Fruit fly (Drosophila melanogaster): ENCODE results near the gene ctrip.

ctrip gene

DNA sequence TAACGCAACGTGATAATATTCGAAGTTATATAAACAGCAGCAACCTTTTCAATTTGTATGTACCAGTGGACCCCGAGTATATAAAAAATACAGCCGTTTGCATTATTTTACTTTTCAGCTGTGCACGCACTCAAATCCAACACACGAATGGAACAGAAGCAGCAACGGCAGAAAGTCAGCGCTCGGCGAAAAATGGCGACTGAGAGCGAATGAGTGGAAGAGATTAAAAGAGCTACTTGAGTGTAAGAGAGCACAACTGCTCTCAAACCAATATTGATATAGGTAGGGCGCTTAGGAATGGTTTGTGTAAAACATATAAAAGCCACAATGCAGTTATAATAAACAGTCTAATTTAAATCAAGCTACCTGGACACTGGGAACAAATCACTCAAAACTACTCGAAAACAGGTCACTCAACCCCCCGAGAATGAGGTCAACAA, 5.6 kb downstream of the ctrip start:
- TF ChIP-seq EcR (GFP tag; optimal IDR thresholded peaks at IDR 0.05), result peak; percentile 96
- peak; percentile 13 for TF ChIP-seq CG34367 (tag; optimal IDR thresholded peaks at IDR 0.05)
- no peak for TF ChIP-seq D1 (tag; optimal IDR thresholded peaks at IDR 0.05)
- TF ChIP-seq CG12605 (GFP tag; IDR thresholded peaks at IDR 0.05), result peak; percentile 74
- TF ChIP-seq Pif1A (GFP tag; optimal IDR thresholded peaks at IDR 0.05), result peak; percentile 43
- TF ChIP-seq fd96Ca (GFP tag; IDR thresholded peaks at IDR 0.05), result peak; percentile 19; the same call in 1 of the 3 replicates
- TF ChIP-seq CG32121 (GFP tag; IDR thresholded peaks at IDR 0.05), result 0 out of 2 replicates have a peak, but pooled peaks have one; percentile 11
- no peak for TF ChIP-seq CG15710 (tag; optimal IDR thresholded peaks at IDR 0.05)
- TF ChIP-seq CG9948 (tag; optimal IDR thresholded peaks at IDR 0.05), result no peak
- peak; percentile 57 for TF ChIP-seq Snoo (tag; optimal IDR thresholded peaks at IDR 0.05)
- TF ChIP-seq CG14655 (GFP tag; optimal IDR thresholded peaks at IDR 0.05), result no peak
- no peak for TF ChIP-seq rn (GFP tag; IDR thresholded peaks at IDR 0.05)
- peak; percentile 10 for TF ChIP-seq CG17806 (tag; optimal IDR thresholded peaks at IDR 0.05)
- TF ChIP-seq gl (tag; optimal IDR thresholded peaks at IDR 0.05), result peak; percentile 23
- peak; percentile 77 for TF ChIP-seq Pif1B (GFP tag; optimal IDR thresholded peaks at IDR 0.05)
- TF ChIP-seq CG4496 (GFP tag; IDR thresholded peaks at IDR 0.05), result 0 out of 3 replicates have a peak, but pooled peaks have one; percentile 15
- TF ChIP-seq CG10348 (GFP tag; IDR thresholded peaks at IDR 0.05), result no peak
- peak; percentile 3 for TF ChIP-seq CG8159 (tag; optimal IDR thresholded peaks at IDR 0.05)
- TF ChIP-seq CG8301 (tag; optimal IDR thresholded peaks at IDR 0.05), result no peak
- peak; percentile 59 for TF ChIP-seq CG13204 (GFP tag; optimal IDR thresholded peaks at IDR 0.05)
- TF ChIP-seq Ets98B (GFP tag; IDR thresholded peaks at IDR 0.05), result peak; percentile 27; the same call in 1 of the 2 replicates

dm6 chr3R:4804828-4805707, 6.8 kb downstream of the ctrip start:
- TF ChIP-seq gl (tag; optimal IDR thresholded peaks at IDR 0.05) (no peak), Snoo (tag; optimal IDR thresholded peaks at IDR 0.05) (no peak), fd96Ca (GFP tag; IDR thresholded peaks at IDR 0.05) (no peak), D1 (tag; optimal IDR thresholded peaks at IDR 0.05) (no peak), CG10348 (GFP tag; IDR thresholded peaks at IDR 0.05) (no peak), Pif1A (GFP tag; optimal IDR thresholded peaks at IDR 0.05) (no peak), CG14655 (GFP tag; optimal IDR thresholded peaks at IDR 0.05) (peak; percentile 41), CG9948 (tag; optimal IDR thresholded peaks at IDR 0.05) (peak; percentile 26), rn (GFP tag; IDR thresholded peaks at IDR 0.05) (no peak), CG8301 (tag; optimal IDR thresholded peaks at IDR 0.05) (peak; percentile 0), CG17806 (tag; optimal IDR thresholded peaks at IDR 0.05) (peak; percentile 16), CG8159 (tag; optimal IDR thresholded peaks at IDR 0.05) (peak; percentile 62), CG15710 (tag; optimal IDR thresholded peaks at IDR 0.05) (peak; percentile 46)

- TF ChIP-seq D1 (tag; optimal IDR thresholded peaks at IDR 0.05) (no peak), CG8159 (tag; optimal IDR thresholded peaks at IDR 0.05) (no peak), fd96Ca (GFP tag; IDR thresholded peaks at IDR 0.05) (0 out of 3 replicates have a peak, but pooled peaks have one; percentile 20), Ets98B (GFP tag; IDR thresholded peaks at IDR 0.05) (no peak), CG8301 (tag; optimal IDR thresholded peaks at IDR 0.05) (no peak)
Measured at dm6 chr3R:4804126-4804649, 7.7 kb downstream of the ctrip start.

DNA sequence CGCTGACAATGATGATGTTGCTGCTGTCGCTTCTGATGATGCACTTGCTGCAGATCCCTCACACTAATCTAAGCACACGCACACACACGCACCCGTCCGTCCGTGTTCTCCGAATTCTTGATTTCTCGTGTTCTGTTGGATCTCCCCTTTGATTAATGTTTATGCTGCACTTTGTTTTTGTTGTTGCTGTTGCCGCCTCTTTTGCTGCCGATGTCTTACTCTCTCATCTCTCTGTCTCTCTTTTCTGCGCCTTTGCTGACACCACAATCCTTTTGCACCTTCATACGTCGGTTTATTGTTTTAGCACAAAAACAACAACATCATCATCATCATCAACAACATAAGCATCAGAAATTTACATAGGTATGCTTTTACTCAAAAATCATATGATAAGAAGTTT, 13.9 kb downstream of the ctrip start:
- TF ChIP-seq CG10348 (GFP tag; IDR thresholded peaks at IDR 0.05), result no peak
- TF ChIP-seq CG8159 (tag; optimal IDR thresholded peaks at IDR 0.05), result no peak
- TF ChIP-seq Pif1A (GFP tag; optimal IDR thresholded peaks at IDR 0.05), result no peak
- no peak for TF ChIP-seq Ets98B (GFP tag; IDR thresholded peaks at IDR 0.05)
- no peak for TF ChIP-seq CG15710 (tag; optimal IDR thresholded peaks at IDR 0.05)
- TF ChIP-seq CG17806 (tag; optimal IDR thresholded peaks at IDR 0.05), result no peak
- TF ChIP-seq gl (tag; optimal IDR thresholded peaks at IDR 0.05), result no peak
- TF ChIP-seq CG9948 (tag; optimal IDR thresholded peaks at IDR 0.05), result no peak

DNA sequence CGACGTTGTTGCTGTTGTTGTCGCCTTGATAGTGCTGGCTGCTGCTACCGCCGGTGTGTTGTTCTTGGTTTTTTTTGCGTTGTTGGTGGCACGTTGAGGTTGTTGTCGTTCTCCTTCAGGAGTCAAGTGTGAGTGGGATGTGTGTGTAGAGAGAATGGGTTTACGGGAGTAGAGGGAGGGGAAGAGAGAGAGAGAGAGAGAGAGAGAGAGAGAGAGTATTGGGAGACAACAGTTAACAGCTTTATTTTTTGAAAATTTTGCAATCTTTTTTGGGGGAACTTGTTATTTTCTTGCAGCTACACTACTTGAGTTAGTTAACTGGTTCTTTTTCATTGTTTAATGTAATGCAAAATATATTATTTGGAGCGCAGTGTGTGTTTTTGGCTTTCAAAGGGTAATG, 14.3 kb downstream of the ctrip start:
- TF ChIP-seq CG9948 (tag; optimal IDR thresholded peaks at IDR 0.05), result no peak
- TF ChIP-seq CG12605 (GFP tag; IDR thresholded peaks at IDR 0.05), result no peak
- TF ChIP-seq CG8159 (tag; optimal IDR thresholded peaks at IDR 0.05), result no peak
- TF ChIP-seq Pif1B (GFP tag; optimal IDR thresholded peaks at IDR 0.05), result no peak

DNA sequence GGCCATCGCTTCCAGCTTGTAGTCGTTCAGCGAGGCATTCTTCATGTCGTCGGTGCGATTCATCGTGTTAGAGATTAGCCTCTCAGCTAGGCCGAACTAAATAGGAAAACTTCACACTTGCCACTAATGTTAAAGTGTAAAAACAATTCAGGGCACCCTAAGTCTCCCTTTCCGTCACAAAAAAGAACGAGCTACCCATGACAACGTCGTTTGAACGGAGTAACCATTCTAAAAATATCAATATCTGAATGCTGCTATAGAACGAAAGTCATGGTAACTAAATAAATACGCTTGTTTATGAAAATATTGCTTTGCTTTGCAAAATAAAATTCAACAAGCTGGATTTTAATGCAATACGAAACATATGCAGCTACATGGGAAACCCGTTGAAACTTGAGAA, 27.3 kb downstream of the ctrip start, which contains the start of gene Ccdc39:
Gene Ccdc39, minus strand, starts transcription at position 101 of the 400 bp plus-strand sequence.
- TF ChIP-seq CG8301 (tag; optimal IDR thresholded peaks at IDR 0.05) (no peak), CG32121 (GFP tag; IDR thresholded peaks at IDR 0.05) (no peak), Snoo (tag; optimal IDR thresholded peaks at IDR 0.05) (no peak), CG14655 (GFP tag; optimal IDR thresholded peaks at IDR 0.05) (no peak), Pif1B (GFP tag; optimal IDR thresholded peaks at IDR 0.05) (no peak), CG12605 (GFP tag; IDR thresholded peaks at IDR 0.05) (no peak), CG17806 (tag; optimal IDR thresholded peaks at IDR 0.05) (no peak), CG9948 (tag; optimal IDR thresholded peaks at IDR 0.05) (no peak), gl (tag; optimal IDR thresholded peaks at IDR 0.05) (no peak)

Data from whole organism, pupa.